Worm (Caenorhabditis elegans): ENCODE data around the gene W07G4.1.

ce11 chrV:13071052-13071451, 37.7 kb downstream of the W07G4.1 start, which contains the start of gene C34B4.3:
- TF ChIP-seq fos-1 (tag; optimal IDR thresholded peaks at IDR 0.05), result no peak
- TF ChIP-seq lir-3 (tag; optimal IDR thresholded peaks at IDR 0.05; ENCODE audit: poor library complexity), result no peak
- TF ChIP-seq nhr-11 (tag; optimal IDR thresholded peaks at IDR 0.05), result no peak
- TF ChIP-seq nhr-85 (tag), result no peak
- TF ChIP-seq ceh-8 (GFP tag; optimal IDR thresholded peaks at IDR 0.05), result no peak
- TF ChIP-seq unc-62 (GFP tag; optimal IDR thresholded peaks at IDR 0.05), result no peak
- TF ChIP-seq aha-1 (tag; optimal IDR thresholded peaks at IDR 0.05), result no peak
- TF ChIP-seq efl-1 (optimal IDR thresholded peaks at IDR 0.05), result no peak
- no peak for TF ChIP-seq efl-1 (GFP tag; optimal IDR thresholded peaks at IDR 0.05 in 1 of 2)
- no peak for TF ChIP-seq pax-3 (tag; optimal IDR thresholded peaks at IDR 0.05)
- no peak for TF ChIP-seq mdl-1 (tag; optimal IDR thresholded peaks at IDR 0.05)
- TF ChIP-seq nhr-12 (tag; optimal IDR thresholded peaks at IDR 0.05), result no peak
- TF ChIP-seq lsy-2 (tag; optimal IDR thresholded peaks at IDR 0.05), result no peak
- TF ChIP-seq elt-2 (tag; optimal IDR thresholded peaks at IDR 0.05), result no peak

All from whole organism, L1 larva.